Fruit fly (Drosophila melanogaster) whole organism, embryonic: ENCODE results near the gene mthl1.

Experiments used
- Antp ChIP-seq: fragments of 200-800 bp; sonication (Bioruptor generic); optimal IDR thresholded peaks from 3 replicates; lab custom pipeline; 2016; ENCODE audit warnings: missing biosample characterization, missing genetic modification characterization
- Blimp-1 ChIP-seq: fragments of 200-800 bp; sonication (Bioruptor generic); optimal IDR thresholded peaks from 3 replicates; lab custom pipeline; 2018; ENCODE audit warnings: missing biosample characterization, missing genetic modification characterization, mild to moderate bottlenecking, moderate library complexity, missing genetic modification reagents
- CG10543 ChIP-seq: fragments of 200-800 bp; sonication (Bioruptor generic); optimal IDR thresholded peaks from 3 replicates; lab custom pipeline; 2017; ENCODE audit warnings: missing biosample characterization, mild to moderate bottlenecking, missing genetic modification characterization, moderate library complexity
- CG11093 ChIP-seq: fragments of 200-800 bp; sonication (Bioruptor generic); IDR thresholded peaks from 3 replicates; pipeline ENCODE4 v1.3.6; 2022; ENCODE audit warnings: missing biosample characterization, missing genetic modification characterization
- CG13287 ChIP-seq: fragments of 200-800 bp; sonication (Bioruptor generic); IDR thresholded peaks from 2 replicates; pipeline ENCODE4 v1.3.6; 2022; ENCODE audit warnings: missing biosample characterization, missing genetic modification characterization; ENCODE audit not compliant: partially characterized antibody
- CG13424 ChIP-seq: fragments of 200-800 bp; sonication (Bioruptor generic); optimal IDR thresholded peaks from 2 replicates; lab custom pipeline; 2019; ENCODE audit warnings: missing biosample characterization, mild to moderate bottlenecking, missing genetic modification characterization, moderate library complexity
- CG13624 ChIP-seq: fragments of 200-800 bp; sonication (Bioruptor generic); optimal IDR thresholded peaks from 2 replicates; lab custom pipeline; 2016; ENCODE audit warnings: missing biosample characterization, missing genetic modification characterization
- CG1529 ChIP-seq: fragments of 200-800 bp; sonication (Bioruptor generic); optimal IDR thresholded peaks from 3 replicates; lab custom pipeline; 2018; ENCODE audit warnings: missing biosample characterization, missing genetic modification characterization
- CG18619 ChIP-seq: fragments of 200-800 bp; sonication (Bioruptor generic); optimal IDR thresholded peaks from 3 replicates; lab custom pipeline; 2017; ENCODE audit warnings: missing biosample characterization, mild to moderate bottlenecking, missing genetic modification characterization
- CG2199 ChIP-seq: fragments of 200-800 bp; sonication (Bioruptor generic); IDR thresholded peaks from 3 replicates; pipeline ENCODE4 v1.3.6; 2022; ENCODE audit warnings: missing biosample characterization, missing genetic modification characterization
- CG3847 ChIP-seq: fragments of 200-800 bp; sonication (Bioruptor generic); IDR thresholded peaks from 2 replicates; pipeline ENCODE4 v1.3.6; 2022; ENCODE audit warnings: missing biosample characterization, missing genetic modification characterization
- CG6654 ChIP-seq: fragments of 200-800 bp; sonication (Bioruptor generic); optimal IDR thresholded peaks from 2 replicates; lab custom pipeline; 2017; ENCODE audit warnings: missing biosample characterization, mild to moderate bottlenecking, missing genetic modification characterization
- CG6854 ChIP-seq: fragments of 200-800 bp; sonication (Bioruptor generic); optimal IDR thresholded peaks from 3 replicates; lab custom pipeline; 2017; ENCODE audit warnings: missing biosample characterization, mild to moderate bottlenecking, missing genetic modification characterization
- CG8290 ChIP-seq, 3 experiments: fragments of 200-800 bp; sonication (Bioruptor generic); optimal IDR thresholded peaks; 2 replicates each; lab custom pipeline; 2016 to 2019; ENCODE audit warnings: missing biosample characterization in 3 of 3, missing genetic modification characterization in 3 of 3, mild to moderate bottlenecking in 2 of 3, moderate library complexity in 1 of 3
- D ChIP-seq, 2 experiments: fragments of 200-800 bp in 1 of 2; fragments of >200 bp in 1 of 2; sonication (Bioruptor generic) in 1 of 2; optimal IDR thresholded peaks; 2 replicates in 1 of 2; 3 replicates in 1 of 2; lab custom pipeline; 2017; ENCODE audit warnings: mild to moderate bottlenecking in 1 of 2, missing biosample characterization in 1 of 2, missing genetic modification characterization in 1 of 2, missing genetic modification reagents in 1 of 2
- Dbx ChIP-seq: fragments of 200-800 bp; sonication (Bioruptor generic); IDR thresholded peaks from 3 replicates; pipeline ENCODE4 v1.3.6; 2022; ENCODE audit warnings: missing biosample characterization, missing genetic modification characterization
- Elba2 ChIP-seq: fragments of 200-800 bp; sonication (Bioruptor generic); optimal IDR thresholded peaks from 3 replicates; lab custom pipeline; 2016; ENCODE audit warnings: missing biosample characterization, missing genetic modification characterization
- GATAe ChIP-seq: fragments of 200-800 bp; sonication (Bioruptor generic); conservative IDR thresholded peaks from 2 replicates; pipeline ENCODE4 v1.3.6; 2022; ENCODE audit warnings: missing biosample characterization, missing genetic modification characterization
- Hmr ChIP-seq: fragments of 200-800 bp; sonication (Bioruptor generic); optimal IDR thresholded peaks from 3 replicates; lab custom pipeline; 2017; ENCODE audit warnings: mild to moderate bottlenecking, missing biosample characterization, missing genetic modification reagents, missing genetic modification characterization
- Hr78 ChIP-seq, 2 experiments: fragments of 200-800 bp in 1 of 2; fragments of >200 bp in 1 of 2; sonication (Bioruptor generic) in 1 of 2; optimal IDR thresholded peaks; 2 replicates each; lab custom pipeline; 2017 to 2019; ENCODE audit warnings: missing biosample characterization in 2 of 2, missing genetic modification characterization in 2 of 2, mild to moderate bottlenecking in 1 of 2, moderate library complexity in 1 of 2
- Mad ChIP-seq: fragments of 200-800 bp; sonication (Bioruptor generic); optimal IDR thresholded peaks from 2 replicates; lab custom pipeline; 2016; ENCODE audit warnings: missing biosample characterization, missing genetic modification characterization
- Med ChIP-seq: fragments of 200-800 bp; sonication (Bioruptor generic); peaks from one replicate; lab custom pipeline; 2016; ENCODE audit warnings: missing biosample characterization, missing genetic modification characterization, mild to moderate bottlenecking, inconsistent platforms, moderate library complexity
- Pdp1 ChIP-seq, 2 experiments: fragments of 200-800 bp; sonication (Bioruptor generic); optimal IDR thresholded peaks; 3 replicates each; lab custom pipeline; 2016; ENCODE audit warnings: missing biosample characterization in 2 of 2, missing genetic modification characterization in 2 of 2, mild to moderate bottlenecking in 1 of 2, moderate library complexity in 1 of 2
- Side ChIP-seq: fragments of 200-800 bp; sonication (Bioruptor generic); optimal IDR thresholded peaks from 2 replicates; lab custom pipeline; 2016; ENCODE audit warnings: missing biosample characterization, missing genetic modification characterization
- Vsx1 ChIP-seq: fragments of 200-800 bp; sonication (Bioruptor generic); optimal IDR thresholded peaks from 2 replicates; lab custom pipeline; 2017; ENCODE audit warnings: missing biosample characterization, mild to moderate bottlenecking, missing genetic modification characterization, missing genetic modification reagents
- ab ChIP-seq: fragments of 200-800 bp; sonication (Bioruptor generic); optimal IDR thresholded peaks from 2 replicates; lab custom pipeline; 2016; ENCODE audit warnings: missing biosample characterization, missing genetic modification characterization
- ato ChIP-seq: fragments of 200-800 bp; sonication (Bioruptor generic); IDR thresholded peaks from 2 replicates; pipeline ENCODE4 v1.3.6; 2022; ENCODE audit warnings: missing biosample characterization, missing genetic modification characterization; ENCODE audit not compliant: partially characterized antibody
- bowl ChIP-seq: fragments of 200-800 bp; sonication (Bioruptor generic); IDR thresholded peaks from 2 replicates; pipeline ENCODE4 v1.3.6; 2022; ENCODE audit warnings: missing biosample characterization, missing genetic modification characterization
- btn ChIP-seq: fragments of 200-800 bp; sonication (Bioruptor generic); optimal IDR thresholded peaks from 2 replicates; lab custom pipeline; 2016; ENCODE audit warnings: missing biosample characterization, missing genetic modification characterization
- cad ChIP-seq: fragments of >200 bp; optimal IDR thresholded peaks from 2 replicates; lab custom pipeline; 2017; ENCODE audit warnings: missing biosample characterization, missing genetic modification characterization
- cas ChIP-seq: fragments of 200-800 bp; sonication (Bioruptor generic); IDR thresholded peaks from 2 replicates; pipeline ENCODE4 v1.3.6; 2022; ENCODE audit warnings: missing biosample characterization, missing genetic modification characterization
- chinmo ChIP-seq: fragments of 200-800 bp; sonication (Bioruptor generic); IDR thresholded peaks from 4 replicates; pipeline ENCODE4 v1.3.6; 2022; ENCODE audit warnings: missing biosample characterization, missing genetic modification characterization; ENCODE audit not compliant: partially characterized antibody
- ci ChIP-seq: fragments of 200-800 bp; sonication (Bioruptor generic); IDR thresholded peaks from 3 replicates; pipeline ENCODE4 v1.3.6; 2022; ENCODE audit warnings: missing biosample characterization, missing genetic modification characterization
- corto ChIP-seq: fragments of 200-800 bp; sonication (Bioruptor generic); optimal IDR thresholded peaks from 2 replicates; lab custom pipeline; 2016; ENCODE audit warnings: missing biosample characterization, mild to moderate bottlenecking, missing genetic modification characterization, moderate library complexity
- dpn ChIP-seq, 2 experiments: fragments of 200-800 bp; sonication (Bioruptor generic); optimal IDR thresholded peaks; 3 replicates each; lab custom pipeline; 2016; ENCODE audit warnings: missing biosample characterization in 2 of 2, missing genetic modification characterization in 2 of 2
- ewg ChIP-seq: fragments of 200-800 bp; sonication (Bioruptor generic); optimal IDR thresholded peaks from 3 replicates; lab custom pipeline; 2017; ENCODE audit warnings: mild to moderate bottlenecking, missing biosample characterization, missing genetic modification reagents, missing genetic modification characterization
- fru ChIP-seq: fragments of >200 bp; optimal IDR thresholded peaks from 2 replicates; lab custom pipeline; 2017
- grn ChIP-seq: fragments of 200-800 bp; sonication (Bioruptor generic); optimal IDR thresholded peaks from 3 replicates; lab custom pipeline; 2017; ENCODE audit warnings: missing biosample characterization, missing genetic modification characterization
- hb ChIP-seq: fragments of 200-800 bp; sonication (Bioruptor generic); IDR thresholded peaks from 3 replicates; pipeline ENCODE4 v1.3.6; 2022; ENCODE audit warnings: missing biosample characterization, missing genetic modification characterization; ENCODE audit not compliant: partially characterized antibody
- hbn ChIP-seq: fragments of 200-800 bp; sonication (Bioruptor generic); IDR thresholded peaks from 2 replicates; pipeline ENCODE4 v1.3.6; 2022; ENCODE audit warnings: missing biosample characterization, missing genetic modification characterization; ENCODE audit not compliant: partially characterized antibody
- hth ChIP-seq: fragments of >200 bp; optimal IDR thresholded peaks from 2 replicates; lab custom pipeline; 2017; ENCODE audit warnings: inconsistent platforms
- mirr ChIP-seq: fragments of 200-800 bp; sonication (Bioruptor generic); optimal IDR thresholded peaks from 3 replicates; lab custom pipeline; 2018; ENCODE audit warnings: missing biosample characterization, mild to moderate bottlenecking, missing genetic modification characterization
- oc ChIP-seq: fragments of 200-800 bp; sonication (Bioruptor generic); optimal IDR thresholded peaks from 2 replicates; lab custom pipeline; 2018; ENCODE audit warnings: missing biosample characterization, mild to moderate bottlenecking, missing genetic modification characterization, moderate library complexity
- schlank ChIP-seq: fragments of 200-800 bp; sonication (Bioruptor generic); optimal IDR thresholded peaks from 2 replicates; lab custom pipeline; 2018; ENCODE audit warnings: missing biosample characterization, mild to moderate bottlenecking, missing genetic modification characterization
- so ChIP-seq: fragments of 200-800 bp; sonication (Bioruptor generic); IDR thresholded peaks from 3 replicates; pipeline ENCODE4 v1.3.6; 2022; ENCODE audit warnings: missing biosample characterization, missing genetic modification characterization
- stwl ChIP-seq: fragments of 200-800 bp; sonication (Bioruptor generic); optimal IDR thresholded peaks from 3 replicates; lab custom pipeline; 2018; ENCODE audit warnings: missing biosample characterization, mild to moderate bottlenecking, missing genetic modification characterization, moderate library complexity

The mthl1 gene

DNA sequence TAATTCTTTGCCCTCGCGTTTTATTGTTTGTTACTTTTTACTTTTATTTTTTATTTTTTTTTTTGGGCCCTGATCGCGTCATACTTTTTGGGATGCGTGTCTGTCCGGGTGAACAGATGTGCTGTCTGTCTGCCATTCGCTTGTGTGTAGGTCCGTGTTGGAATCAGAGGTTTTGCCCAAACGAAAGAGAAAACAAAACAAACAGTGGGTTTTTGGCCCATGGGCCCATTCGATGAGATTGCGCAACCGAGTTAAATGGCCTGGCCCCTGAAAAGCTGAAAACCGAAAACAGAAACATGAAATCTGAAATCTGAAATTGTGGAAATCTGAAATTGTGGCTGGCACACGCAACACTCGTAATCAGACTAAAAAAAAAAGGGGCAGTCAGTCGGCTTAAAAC is 4.7 kb downstream of the mthl1 start:
- TF ChIP-seq CG13287 (GFP tag; lab: Robert Waterston, UW) (no peak), CG13624 (no peak), btn (GFP tag; lab: Kevin White, UChicago) (no peak), CG6654 (GFP tag; lab: Kevin White, UChicago) (no peak), CG3847 (no peak), chinmo (GFP tag; lab: Robert Waterston, UW) (0 out of 4 replicates have a peak, but pooled peaks have one; percentile 7), Blimp-1 (GFP tag; lab: Kevin White, UChicago) (peak; percentile 56), cas (GFP tag; lab: Robert Waterston, UW) (no peak), Antp (no peak), Hmr (GFP tag; lab: Kevin White, UChicago) (no peak), CG1529 (GFP tag; lab: Kevin White, UChicago) (no peak), Mad (GFP tag; lab: Kevin White, UChicago) (no peak), schlank (tag; lab: Kevin White, UChicago) (no peak), hth (no peak), ab (no peak), Pdp1 (GFP tag; optimal IDR thresholded peaks at IDR 0.05; lab: Kevin White, UChicago) (peak in 1 of 2 experiments; percentile 88), CG13424 (no peak), so (GFP tag; lab: Robert Waterston, UW) (no peak), oc (tag; lab: Kevin White, UChicago) (peak; percentile 4), grn (GFP tag; lab: Kevin White, UChicago) (no peak), dpn (GFP tag; optimal IDR thresholded peaks at IDR 0.05; lab: Kevin White, UChicago) (no peak), CG11093 (GFP tag; lab: Robert Waterston, UW) (no peak)

- no peak for TF ChIP-seq fru (lab: Kevin White, UChicago)
- TF ChIP-seq mirr: no peak
- TF ChIP-seq hb (GFP tag; lab: Robert Waterston, UW): no peak
- no peak for TF ChIP-seq CG6854 (GFP tag; lab: Kevin White, UChicago)
- no peak for TF ChIP-seq bowl (GFP tag; lab: Robert Waterston, UW)
Observed at dm6 chrX:16647092-16647632, 6.4 kb downstream of the mthl1 start.

- peak; percentile 2 for TF ChIP-seq Vsx1 (GFP tag; lab: Kevin White, UChicago)
- no peak for TF ChIP-seq GATAe
- peak; percentile 58 for TF ChIP-seq CG8290 (GFP tag; optimal IDR thresholded peaks at IDR 0.05; lab: Kevin White, UChicago)
- TF ChIP-seq CG8290 (tag; optimal IDR thresholded peaks at IDR 0.05; lab: Kevin White, UChicago): no peak
- no peak for TF ChIP-seq ci (GFP tag; lab: Robert Waterston, UW)
- no peak for TF ChIP-seq Side (GFP tag; lab: Kevin White, UChicago)
- TF ChIP-seq corto (GFP tag; lab: Kevin White, UChicago): peak; percentile 7
- no peak for TF ChIP-seq CG18619 (GFP tag; lab: Kevin White, UChicago)
- TF ChIP-seq CG10543 (GFP tag; lab: Kevin White, UChicago): no peak
- TF ChIP-seq ewg (GFP tag; lab: Kevin White, UChicago): peak; percentile 6
- peak; percentile 91 for TF ChIP-seq stwl (tag; lab: Kevin White, UChicago)
- TF ChIP-seq hbn (GFP tag; lab: Robert Waterston, UW): no peak
- TF ChIP-seq cad (GFP tag; lab: Kevin White, UChicago): no peak
- peak; percentile 22 for TF ChIP-seq Med
- no peak for TF ChIP-seq Blimp-1 (GFP tag; lab: Kevin White, UChicago)
- TF ChIP-seq ato (GFP tag; lab: Robert Waterston, UW): no peak
- TF ChIP-seq CG2199 (GFP tag; lab: Robert Waterston, UW): no peak
- peak; percentile 25 for TF ChIP-seq Elba2 (GFP tag; lab: Kevin White, UChicago)
- TF ChIP-seq Dbx (GFP tag; lab: Robert Waterston, UW): no peak
- peak; percentile 2 for TF ChIP-seq D (optimal IDR thresholded peaks at IDR 0.05; lab: Kevin White, UChicago)
- TF ChIP-seq D (GFP tag; optimal IDR thresholded peaks at IDR 0.05; lab: Kevin White, UChicago): no peak
- TF ChIP-seq Hr78 (GFP tag; optimal IDR thresholded peaks at IDR 0.05; lab: Kevin White, UChicago): no peak
Observed at dm6 chrX:16647737-16648434, 7.1 kb downstream of the mthl1 start.
